Worm (Caenorhabditis elegans): Measurements from ENCODE around the gene C50E3.5.

- no peak for TF ChIP-seq dao-5 (tag; optimal IDR thresholded peaks at IDR 0.05)
- no peak for TF ChIP-seq him-1 (tag; optimal IDR thresholded peaks at IDR 0.05)
Measured at ce11 chrV:7538018-7538417, 49.8 kb upstream of the C50E3.5 start, which contains the start of gene C54F6.12.
